Fruit fly (Drosophila melanogaster) whole organism, embryonic: ENCODE measurements around the gene CG43292.
A peak's percentile ranks its signal among the peaks of the same experiment; 100 is the strongest.

Experiments
- Abd-B ChIP-seq: fragments of 200-800 bp; sonication (Bioruptor generic); optimal IDR thresholded peaks from 2 replicates; lab custom pipeline; 2018; ENCODE audit warnings: missing biosample characterization, mild to moderate bottlenecking, missing genetic modification characterization, moderate library complexity
- CG10565 ChIP-seq: fragments of 200-800 bp; sonication (Bioruptor generic); optimal IDR thresholded peaks from 3 replicates; lab custom pipeline; 2016; ENCODE audit warnings: missing biosample characterization, mild to moderate bottlenecking, missing genetic modification characterization
- CG10979 ChIP-seq: fragments of 200-800 bp; sonication (Bioruptor generic); optimal IDR thresholded peaks from 2 replicates; lab custom pipeline; 2018; ENCODE audit warnings: missing biosample characterization, mild to moderate bottlenecking, missing genetic modification characterization, moderate library complexity
- CG13123 ChIP-seq: fragments of 200-800 bp; sonication (Bioruptor generic); optimal IDR thresholded peaks from 2 replicates; lab custom pipeline; 2016; ENCODE audit warnings: missing biosample characterization, missing genetic modification characterization
- CG16779 ChIP-seq: fragments of 200-800 bp; sonication (Bioruptor generic); IDR thresholded peaks from 2 replicates; pipeline ENCODE4 v1.3.6; 2022; ENCODE audit warnings: missing biosample characterization, missing genetic modification characterization
- CG1832 ChIP-seq: fragments of 200-800 bp; sonication (Bioruptor generic); optimal IDR thresholded peaks from 2 replicates; lab custom pipeline; 2017; ENCODE audit warnings: missing biosample characterization, mild to moderate bottlenecking, missing genetic modification characterization, inconsistent platforms
- CG2120 ChIP-seq: fragments of 200-800 bp; sonication (Bioruptor generic); optimal IDR thresholded peaks from 3 replicates; lab custom pipeline; 2016; ENCODE audit warnings: missing biosample characterization, missing genetic modification characterization
- CG30020 ChIP-seq: fragments of 200-800 bp; optimal IDR thresholded peaks from 2 replicates; lab custom pipeline; 2019; ENCODE audit warnings: missing biosample characterization, mild to moderate bottlenecking, missing genetic modification characterization, moderate library complexity
- CG32532 ChIP-seq: fragments of 200-800 bp; sonication (Bioruptor generic); IDR thresholded peaks from 2 replicates; pipeline ENCODE4 v1.3.6; 2022; ENCODE audit warnings: missing biosample characterization, missing genetic modification characterization
- CG3407 ChIP-seq: fragments of 200-800 bp; sonication (Bioruptor generic); optimal IDR thresholded peaks from 2 replicates; lab custom pipeline; 2018; ENCODE audit warnings: missing biosample characterization, mild to moderate bottlenecking, missing genetic modification characterization
- CG34376 ChIP-seq: fragments of 200-800 bp; sonication (Bioruptor generic); optimal IDR thresholded peaks from 2 replicates; lab custom pipeline; 2018; ENCODE audit warnings: missing biosample characterization, mild to moderate bottlenecking, missing genetic modification characterization
- CG3838 ChIP-seq: fragments of 200-800 bp; sonication (Bioruptor generic); optimal IDR thresholded peaks from 3 replicates; lab custom pipeline; 2016; ENCODE audit warnings: missing biosample characterization, missing genetic modification characterization
- CG4360 ChIP-seq: fragments of 200-800 bp; sonication (Bioruptor generic); IDR thresholded peaks from 2 replicates; pipeline ENCODE4 v1.3.6; 2022; ENCODE audit warnings: missing biosample characterization, missing genetic modification characterization
- CG8924 ChIP-seq: fragments of 200-800 bp; optimal IDR thresholded peaks from 3 replicates; lab custom pipeline; 2019; ENCODE audit warnings: missing biosample characterization, mild to moderate bottlenecking, missing genetic modification characterization, moderate library complexity
- CHES-1-like ChIP-seq: fragments of 200-800 bp; sonication (Bioruptor generic); optimal IDR thresholded peaks from 2 replicates; lab custom pipeline; 2016; ENCODE audit warnings: missing biosample characterization, missing genetic modification characterization
- Dad ChIP-seq: fragments of 200-800 bp; sonication (Bioruptor generic); optimal IDR thresholded peaks from 3 replicates; lab custom pipeline; 2016; ENCODE audit warnings: missing biosample characterization, missing genetic modification characterization
- Dip3 ChIP-seq: fragments of 200-800 bp; sonication (Bioruptor generic); optimal IDR thresholded peaks from 3 replicates; lab custom pipeline; 2016; ENCODE audit warnings: missing biosample characterization, missing genetic modification characterization
- Dll ChIP-seq: fragments of 200-800 bp; sonication (Bioruptor generic); IDR thresholded peaks from 4 replicates; pipeline ENCODE4 v1.3.6; 2022; ENCODE audit warnings: missing biosample characterization, missing genetic modification characterization; ENCODE audit not compliant: partially characterized antibody
- GATAe ChIP-seq: fragments of 200-800 bp; sonication (Bioruptor generic); conservative IDR thresholded peaks from 2 replicates; pipeline ENCODE4 v1.3.6; 2022; ENCODE audit warnings: missing biosample characterization, missing genetic modification characterization
- Hmx ChIP-seq: fragments of 200-800 bp; sonication (Bioruptor generic); optimal IDR thresholded peaks from 2 replicates; lab custom pipeline; 2016; ENCODE audit warnings: missing biosample characterization, missing genetic modification characterization
- Hr51 ChIP-seq, 2 experiments: fragments of 200-800 bp; sonication (Bioruptor generic); optimal IDR thresholded peaks; 2 replicates in 1 of 2; 3 replicates in 1 of 2; lab custom pipeline; 2016 to 2018; ENCODE audit warnings: missing biosample characterization in 2 of 2, missing genetic modification characterization in 2 of 2, mild to moderate bottlenecking in 1 of 2, moderate library complexity in 1 of 2
- Lhr ChIP-seq: fragments of 200-800 bp; sonication (Bioruptor generic); optimal IDR thresholded peaks from 3 replicates; lab custom pipeline; 2017; ENCODE audit warnings: mild to moderate bottlenecking, missing biosample characterization, missing genetic modification reagents, missing genetic modification characterization
- MESR4 ChIP-seq: fragments of 200-800 bp; sonication (Bioruptor generic); optimal IDR thresholded peaks from 2 replicates; lab custom pipeline; 2018; ENCODE audit warnings: missing biosample characterization, mild to moderate bottlenecking, missing genetic modification characterization, moderate library complexity
- Max ChIP-seq: fragments of 200-800 bp; sonication (Bioruptor generic); optimal IDR thresholded peaks from 2 replicates; lab custom pipeline; 2016; ENCODE audit warnings: missing biosample characterization, mild to moderate bottlenecking, missing genetic modification characterization
- Nf-YA ChIP-seq: fragments of 200-800 bp; sonication (Bioruptor generic); IDR thresholded peaks from 2 replicates; pipeline ENCODE4 v1.3.6; 2022; ENCODE audit warnings: missing biosample characterization, missing genetic modification characterization
- Opbp ChIP-seq: fragments of 200-800 bp; sonication (Bioruptor generic); IDR thresholded peaks from 3 replicates; pipeline ENCODE4 v1.3.6; 2022; ENCODE audit warnings: missing biosample characterization, missing genetic modification characterization; ENCODE audit not compliant: partially characterized antibody
- Side ChIP-seq: fragments of 200-800 bp; sonication (Bioruptor generic); optimal IDR thresholded peaks from 2 replicates; lab custom pipeline; 2016; ENCODE audit warnings: missing biosample characterization, missing genetic modification characterization
- Spps ChIP-seq: fragments of 200-800 bp; sonication (Bioruptor generic); optimal IDR thresholded peaks from 2 replicates; lab custom pipeline; 2018; ENCODE audit warnings: missing biosample characterization, mild to moderate bottlenecking, missing genetic modification characterization
- Taf1 ChIP-seq: fragments of 200-800 bp; sonication (Bioruptor generic); IDR thresholded peaks from 2 replicates; pipeline ENCODE4 v1.3.6; 2022; ENCODE audit warnings: missing biosample characterization, missing genetic modification characterization
- bigmax ChIP-seq: fragments of 200-800 bp; sonication (Bioruptor generic); optimal IDR thresholded peaks from 2 replicates; lab custom pipeline; 2018; ENCODE audit warnings: missing biosample characterization, mild to moderate bottlenecking, missing genetic modification characterization
- chm ChIP-seq: fragments of 200-800 bp; sonication (Bioruptor generic); IDR thresholded peaks from 2 replicates; pipeline ENCODE4 v1.3.6; 2022; ENCODE audit warnings: missing biosample characterization, missing genetic modification characterization
- ems ChIP-seq: fragments of 200-800 bp; sonication (Bioruptor generic); optimal IDR thresholded peaks from 3 replicates; lab custom pipeline; 2016; ENCODE audit warnings: missing biosample characterization, missing genetic modification characterization
- fd64A ChIP-seq: fragments of 200-800 bp; sonication (Bioruptor generic); optimal IDR thresholded peaks from 3 replicates; lab custom pipeline; 2018; ENCODE audit warnings: missing biosample characterization, mild to moderate bottlenecking, missing genetic modification characterization
- gt ChIP-seq: fragments of 200-800 bp; sonication (Bioruptor generic); IDR thresholded peaks from 2 replicates; pipeline ENCODE4 v1.3.6; 2022; ENCODE audit warnings: missing biosample characterization, missing genetic modification characterization
- hb ChIP-seq: fragments of 200-800 bp; sonication (Bioruptor generic); IDR thresholded peaks from 3 replicates; pipeline ENCODE4 v1.3.6; 2022; ENCODE audit warnings: missing biosample characterization, missing genetic modification characterization; ENCODE audit not compliant: partially characterized antibody
- lola ChIP-seq, 3 experiments: fragments of >200 bp in 2 of 3; fragments of 200-800 bp in 1 of 3; sonication (Bioruptor generic) in 1 of 3; optimal IDR thresholded peaks; 2 replicates each; lab custom pipeline; 2017 to 2019; ENCODE audit warnings: missing biosample characterization in 3 of 3, missing genetic modification characterization in 3 of 3, mild to moderate bottlenecking in 1 of 3, moderate library complexity in 1 of 3
- otp ChIP-seq: fragments of 200-800 bp; sonication (Bioruptor generic); IDR thresholded peaks from 3 replicates; pipeline ENCODE4, ENCODE4 v1.3.6; 2022; ENCODE audit warnings: missing biosample characterization, missing genetic modification characterization
- pb ChIP-seq: fragments of 200-800 bp; sonication (Bioruptor generic); optimal IDR thresholded peaks from 3 replicates; lab custom pipeline; 2016; ENCODE audit warnings: missing biosample characterization, missing genetic modification characterization
- repo ChIP-seq: fragments of 200-800 bp; sonication (Bioruptor generic); optimal IDR thresholded peaks from 2 replicates; lab custom pipeline; 2016; ENCODE audit warnings: missing biosample characterization, missing genetic modification characterization
- scrt ChIP-seq: fragments of 200-800 bp; sonication (Bioruptor generic); optimal IDR thresholded peaks from 2 replicates; lab custom pipeline; 2018; ENCODE audit warnings: missing biosample characterization, mild to moderate bottlenecking, missing genetic modification characterization, moderate library complexity
- sd ChIP-seq: fragments of 200-800 bp; sonication (Bioruptor generic); optimal IDR thresholded peaks from 3 replicates; lab custom pipeline; 2018; ENCODE audit warnings: missing biosample characterization, mild to moderate bottlenecking, missing genetic modification characterization, moderate library complexity
- sens-2 ChIP-seq: fragments of 200-800 bp; sonication (Bioruptor generic); IDR thresholded peaks from 2 replicates; pipeline ENCODE4 v1.3.6; 2022; ENCODE audit warnings: missing biosample characterization, missing genetic modification characterization
- sr ChIP-seq: fragments of 200-800 bp; sonication (Bioruptor generic); IDR thresholded peaks from 3 replicates; pipeline ENCODE4 v1.3.6; 2022; ENCODE audit warnings: missing biosample characterization, missing genetic modification characterization
- stc ChIP-seq: fragments of 200-800 bp; sonication (Bioruptor generic); IDR thresholded peaks from 2 replicates; pipeline ENCODE4 v1.3.6; 2022; ENCODE audit warnings: missing biosample characterization, missing genetic modification characterization
- sug ChIP-seq: fragments of 200-800 bp; optimal IDR thresholded peaks from 2 replicates; lab custom pipeline; 2019; ENCODE audit warnings: missing biosample characterization, mild to moderate bottlenecking, missing genetic modification characterization, moderate library complexity
- trh ChIP-seq: fragments of 200-800 bp; sonication (Bioruptor generic); optimal IDR thresholded peaks from 2 replicates; lab custom pipeline; 2016; ENCODE audit warnings: missing biosample characterization, missing genetic modification characterization
- tup ChIP-seq: fragments of 200-800 bp; sonication (Bioruptor generic); optimal IDR thresholded peaks from 2 replicates; lab custom pipeline; 2016; ENCODE audit warnings: missing biosample characterization, mild to moderate bottlenecking, missing genetic modification characterization, moderate library complexity
- wek ChIP-seq: fragments of 200-800 bp; sonication (Bioruptor generic); optimal IDR thresholded peaks from 3 replicates; lab custom pipeline; 2018; ENCODE audit warnings: missing biosample characterization, mild to moderate bottlenecking, missing genetic modification characterization, moderate library complexity

The CG43292 gene

dm6 chr3L:7510414-7511384, 35.3 kb downstream of the CG43292 start, which contains the start of gene CG7546 (continued):
- peak in 1 of 3 experiments; percentile 65 for TF ChIP-seq lola (GFP tag; optimal IDR thresholded peaks at IDR 0.05; lab: Kevin White, UChicago)
- no peak for TF ChIP-seq CG4360 (GFP tag; lab: Robert Waterston, UW)
- no peak for TF ChIP-seq CG10979 (tag; lab: Kevin White, UChicago)
- TF ChIP-seq otp (GFP tag; lab: Robert Waterston, UW): no peak
- no peak for TF ChIP-seq tup (GFP tag; lab: Kevin White, UChicago)
- peak; percentile 50 for TF ChIP-seq CG32532 (GFP tag; lab: Robert Waterston, UW)
- no peak for TF ChIP-seq Dip3 (GFP tag; lab: Kevin White, UChicago)
- no peak for TF ChIP-seq gt (GFP tag; lab: Robert Waterston, UW)
- no peak for TF ChIP-seq Max (GFP tag; lab: Kevin White, UChicago)
- no peak for TF ChIP-seq bigmax (GFP tag; lab: Kevin White, UChicago)
- 0 out of 2 replicates have a peak, but pooled peaks have one; percentile 17 for TF ChIP-seq stc (GFP tag; lab: Robert Waterston, UW)
- TF ChIP-seq pb (GFP tag; lab: Kevin White, UChicago): no peak
- no peak for TF ChIP-seq CG16779 (GFP tag; lab: Robert Waterston, UW)
- peak; percentile 28 for TF ChIP-seq Abd-B (GFP tag; lab: Kevin White, UChicago)
- TF ChIP-seq chm: no peak
- TF ChIP-seq fd64A (GFP tag; lab: Kevin White, UChicago): no peak
- TF ChIP-seq Taf1: no peak
- TF ChIP-seq trh (GFP tag; lab: Kevin White, UChicago): no peak
- peak; percentile 88 for TF ChIP-seq sd (tag; lab: Kevin White, UChicago)
- peak; percentile 41 for TF ChIP-seq CG8924 (tag; lab: Kevin White, UChicago)
- no peak for TF ChIP-seq Side (GFP tag; lab: Kevin White, UChicago)
- TF ChIP-seq Hr51 (GFP tag; optimal IDR thresholded peaks at IDR 0.05; lab: Kevin White, UChicago): peak in 1 of 2 experiments; percentile 40
- peak; percentile 84 for TF ChIP-seq CG1832 (GFP tag; lab: Kevin White, UChicago)
- TF ChIP-seq CG3838: no peak
- TF ChIP-seq sens-2: no peak
- peak; percentile 35 for TF ChIP-seq CHES-1-like (GFP tag; lab: Kevin White, UChicago)
- TF ChIP-seq CG30020 (tag; lab: Kevin White, UChicago): no peak
- no peak for TF ChIP-seq CG13123 (GFP tag; lab: Kevin White, UChicago)
- TF ChIP-seq Opbp (GFP tag; lab: Robert Waterston, UW): no peak
- peak; percentile 63 for TF ChIP-seq CG2120 (GFP tag; lab: Kevin White, UChicago)
- peak; percentile 97 for TF ChIP-seq MESR4 (GFP tag; lab: Kevin White, UChicago)
- TF ChIP-seq Lhr (GFP tag; lab: Kevin White, UChicago): peak; percentile 63
- TF ChIP-seq hb (GFP tag; lab: Robert Waterston, UW): no peak
- TF ChIP-seq CG3407: no peak
- no peak for TF ChIP-seq scrt (GFP tag; lab: Kevin White, UChicago)
- TF ChIP-seq sug (tag; lab: Kevin White, UChicago): peak; percentile 48
- no peak for TF ChIP-seq CG34376 (GFP tag; lab: Kevin White, UChicago)
- TF ChIP-seq CG10565 (GFP tag; lab: Kevin White, UChicago): no peak
- TF ChIP-seq wek (GFP tag; lab: Kevin White, UChicago): no peak
- TF ChIP-seq sr (GFP tag; lab: Robert Waterston, UW): no peak
- TF ChIP-seq ems: no peak
- TF ChIP-seq Nf-YA (GFP tag; lab: Robert Waterston, UW): no peak
- TF ChIP-seq GATAe: no peak
- no peak for TF ChIP-seq Spps (tag; lab: Kevin White, UChicago)
- 0 out of 4 replicates have a peak, but pooled peaks have one; percentile 30 for TF ChIP-seq Dll (GFP tag; lab: Robert Waterston, UW)
- no peak for TF ChIP-seq repo (GFP tag; lab: Kevin White, UChicago)
- no peak for TF ChIP-seq Dad
- TF ChIP-seq Hmx (GFP tag; lab: Kevin White, UChicago): no peak
